Fruit fly (Drosophila melanogaster): Measurements from ENCODE around the gene HLH3B.

DNA sequence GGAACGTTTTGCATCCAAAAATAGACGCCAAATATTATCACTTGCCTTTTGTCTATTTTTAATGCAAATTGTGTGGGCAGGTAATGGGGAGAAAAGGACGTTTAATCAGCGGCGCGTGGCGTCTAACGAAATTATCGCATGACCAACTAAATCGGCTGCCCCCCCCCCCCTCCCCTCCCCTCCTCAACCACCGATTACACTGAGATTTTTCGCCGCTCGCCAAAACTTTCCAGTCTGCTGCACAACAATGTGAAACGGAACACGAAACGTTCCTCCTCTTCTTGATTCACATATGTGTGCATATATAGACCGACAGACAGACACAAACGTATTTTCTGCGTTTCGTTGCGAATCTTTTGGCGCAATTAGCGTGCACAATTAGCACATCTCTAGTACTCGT is 30.4 kb downstream of the HLH3B start:
- no peak for TF ChIP-seq ttk (optimal IDR thresholded peaks at IDR 0.05)
- TF ChIP-seq h (optimal IDR thresholded peaks at IDR 0.05), result no peak
- TF ChIP-seq insv (optimal IDR thresholded peaks at IDR 0.05), result no peak
